Fruit fly (Drosophila melanogaster) whole organism, prepupa: ENCODE data around the gene Brr2.

Experiments
- Blimp-1 ChIP-seq: fragments of 200-800 bp; sonication (Bioruptor generic); optimal IDR thresholded peaks from 3 replicates; lab custom pipeline; 2017; ENCODE audit warnings: missing biosample characterization, missing genetic modification characterization, mild to moderate bottlenecking, moderate library complexity, missing genetic modification reagents
- CG10631 ChIP-seq: fragments of 200-800 bp; sonication (Bioruptor generic); optimal IDR thresholded peaks from 2 replicates; lab custom pipeline; 2016; ENCODE audit warnings: missing biosample characterization, missing genetic modification characterization
- CG10669 ChIP-seq: fragments of 200-800 bp; sonication (Bioruptor generic); optimal IDR thresholded peaks from 3 replicates; lab custom pipeline; 2018; ENCODE audit warnings: missing biosample characterization, mild to moderate bottlenecking, missing genetic modification characterization, moderate library complexity
- CG11294 ChIP-seq: fragments of 200-800 bp; sonication (Bioruptor generic); IDR thresholded peaks from 2 replicates; pipeline ENCODE4 v1.3.6; 2022; ENCODE audit warnings: missing biosample characterization, missing genetic modification characterization
- CG11902 ChIP-seq: fragments of 200-800 bp; sonication (Bioruptor generic); optimal IDR thresholded peaks from 3 replicates; lab custom pipeline; 2016; ENCODE audit warnings: missing biosample characterization, missing genetic modification characterization
- CG1621 ChIP-seq: fragments of 200-800 bp; sonication (Bioruptor generic); optimal IDR thresholded peaks from 3 replicates; lab custom pipeline; 2018; ENCODE audit warnings: missing biosample characterization, mild to moderate bottlenecking, missing genetic modification characterization
- CG16779 ChIP-seq: fragments of 200-800 bp; sonication (Bioruptor generic); optimal IDR thresholded peaks from 3 replicates; lab custom pipeline; 2017; ENCODE audit warnings: missing biosample characterization, mild to moderate bottlenecking, missing genetic modification characterization
- CG3032 ChIP-seq: fragments of 200-800 bp; optimal IDR thresholded peaks from 2 replicates; lab custom pipeline; 2019; ENCODE audit warnings: missing biosample characterization, mild to moderate bottlenecking, missing genetic modification characterization, moderate library complexity
- CG31627 ChIP-seq: fragments of 200-800 bp; sonication (Bioruptor generic); optimal IDR thresholded peaks from 3 replicates; lab custom pipeline; 2016; ENCODE audit warnings: missing biosample characterization, missing genetic modification characterization
- CG32006 ChIP-seq: fragments of 200-800 bp; sonication (Bioruptor generic); optimal IDR thresholded peaks from 3 replicates; lab custom pipeline; 2017; ENCODE audit warnings: missing biosample characterization, mild to moderate bottlenecking, missing genetic modification characterization
- CG34406 ChIP-seq: fragments of 200-800 bp; sonication (Bioruptor generic); optimal IDR thresholded peaks from 3 replicates; lab custom pipeline; 2016; ENCODE audit warnings: missing biosample characterization, missing genetic modification characterization
- CG3919 ChIP-seq: fragments of 200-800 bp; sonication (Bioruptor generic); optimal IDR thresholded peaks from 3 replicates; lab custom pipeline; 2016; ENCODE audit warnings: missing biosample characterization, missing genetic modification characterization
- CG4318 ChIP-seq: fragments of 200-800 bp; sonication (Bioruptor generic); optimal IDR thresholded peaks from 3 replicates; lab custom pipeline; 2017; ENCODE audit warnings: missing biosample characterization, mild to moderate bottlenecking, missing genetic modification characterization
- CG6163 ChIP-seq: fragments of 200-800 bp; sonication (Bioruptor generic); IDR thresholded peaks from 3 replicates; pipeline ENCODE4 v1.3.6; 2022; ENCODE audit warnings: missing biosample characterization, missing genetic modification characterization
- CG6276 ChIP-seq: fragments of 200-800 bp; sonication (Bioruptor generic); optimal IDR thresholded peaks from 2 replicates; lab custom pipeline; 2017; ENCODE audit warnings: missing biosample characterization, mild to moderate bottlenecking, missing genetic modification characterization
- CG6792 ChIP-seq: fragments of 200-800 bp; sonication (Bioruptor generic); optimal IDR thresholded peaks from 3 replicates; lab custom pipeline; 2016; ENCODE audit warnings: missing biosample characterization, missing genetic modification characterization
- CG6854 ChIP-seq: fragments of 200-800 bp; sonication (Bioruptor generic); optimal IDR thresholded peaks from 2 replicates; lab custom pipeline; 2017; ENCODE audit warnings: missing biosample characterization, mild to moderate bottlenecking, missing genetic modification characterization
- CG7368 ChIP-seq: fragments of 200-800 bp; sonication (Bioruptor generic); optimal IDR thresholded peaks from 3 replicates; lab custom pipeline; 2016; ENCODE audit warnings: missing biosample characterization, missing genetic modification characterization
- CG8119 ChIP-seq: fragments of 200-800 bp; sonication (Bioruptor generic); IDR thresholded peaks from 3 replicates; pipeline ENCODE4 v1.3.6; 2022; ENCODE audit warnings: missing biosample characterization, missing genetic modification characterization
- CG8632 ChIP-seq: fragments of 200-800 bp; sonication (Bioruptor generic); optimal IDR thresholded peaks from 3 replicates; lab custom pipeline; 2016; ENCODE audit warnings: missing biosample characterization, missing genetic modification characterization
- CG9139 ChIP-seq: fragments of 200-800 bp; sonication (Bioruptor generic); optimal IDR thresholded peaks from 3 replicates; lab custom pipeline; 2017; ENCODE audit warnings: missing biosample characterization, mild to moderate bottlenecking, missing genetic modification characterization
- Eip78C ChIP-seq: fragments of 200-800 bp; sonication (Bioruptor generic); peaks from one replicate; lab custom pipeline; 2016; ENCODE audit warnings: missing biosample characterization, missing genetic modification characterization
- Ets21C ChIP-seq: fragments of 200-800 bp; sonication (Bioruptor generic); optimal IDR thresholded peaks from 3 replicates; lab custom pipeline; 2016; ENCODE audit warnings: missing biosample characterization, missing genetic modification characterization
- Gug ChIP-seq: fragments of 200-800 bp; sonication (Bioruptor generic); IDR thresholded peaks from 2 replicates; pipeline ENCODE4 v1.3.6; 2022; ENCODE audit warnings: missing biosample characterization, missing genetic modification characterization
- Hr38 ChIP-seq: sonication (Bioruptor generic); optimal IDR thresholded peaks from 2 replicates; lab custom pipeline; 2016; ENCODE audit warnings: missing biosample characterization, missing genetic modification characterization
- Hr39 ChIP-seq: fragments of 200-800 bp; sonication (Bioruptor generic); optimal IDR thresholded peaks from 2 replicates; lab custom pipeline; 2016; ENCODE audit warnings: missing biosample characterization, missing genetic modification characterization
- Lpt ChIP-seq: fragments of 200-800 bp; sonication (Bioruptor generic); optimal IDR thresholded peaks from 3 replicates; lab custom pipeline; 2016; ENCODE audit warnings: missing biosample characterization, missing genetic modification characterization
- Met ChIP-seq: fragments of 200-800 bp; sonication (Bioruptor generic); optimal IDR thresholded peaks from 3 replicates; lab custom pipeline; 2016; ENCODE audit warnings: missing biosample characterization, missing genetic modification characterization
- OdsH ChIP-seq: fragments of 200-800 bp; sonication (Bioruptor generic); optimal IDR thresholded peaks from 3 replicates; lab custom pipeline; 2016; ENCODE audit warnings: missing biosample characterization, missing genetic modification characterization
- Sox14 ChIP-seq: fragments of 200-800 bp; sonication (Bioruptor generic); optimal IDR thresholded peaks from 3 replicates; lab custom pipeline; 2016; ENCODE audit warnings: missing biosample characterization, missing genetic modification characterization
- Sox15 ChIP-seq: fragments of 200-800 bp; sonication (Bioruptor generic); optimal IDR thresholded peaks from 3 replicates; lab custom pipeline; 2016; ENCODE audit warnings: missing biosample characterization, missing genetic modification characterization
- achi ChIP-seq: fragments of 200-800 bp; sonication (Bioruptor generic); optimal IDR thresholded peaks from 3 replicates; lab custom pipeline; 2016; ENCODE audit warnings: missing biosample characterization, missing genetic modification characterization
- cyc ChIP-seq: fragments of 200-800 bp; sonication (Bioruptor generic); optimal IDR thresholded peaks from 3 replicates; lab custom pipeline; 2016; ENCODE audit warnings: missing biosample characterization, missing genetic modification characterization
- dac ChIP-seq: fragments of 200-800 bp; sonication (Bioruptor generic); optimal IDR thresholded peaks from 2 replicates; lab custom pipeline; 2017; ENCODE audit warnings: missing biosample characterization, mild to moderate bottlenecking, missing genetic modification characterization
- eg ChIP-seq: fragments of 200-800 bp; sonication (Bioruptor generic); IDR thresholded peaks from 3 replicates; pipeline ENCODE4 v1.3.6; 2022; ENCODE audit warnings: missing biosample characterization, missing genetic modification characterization
- esn ChIP-seq: fragments of 200-800 bp; sonication (Bioruptor generic); optimal IDR thresholded peaks from 2 replicates; lab custom pipeline; 2016; ENCODE audit warnings: missing biosample characterization, mild to moderate bottlenecking, missing genetic modification characterization, moderate library complexity
- fd59A ChIP-seq: fragments of 200-800 bp; sonication (Bioruptor generic); optimal IDR thresholded peaks from 2 replicates; lab custom pipeline; 2017; ENCODE audit warnings: missing biosample characterization, mild to moderate bottlenecking, missing genetic modification characterization, missing genetic modification reagents
- fkh ChIP-seq: fragments of 200-800 bp; sonication (Bioruptor generic); optimal IDR thresholded peaks from 3 replicates; lab custom pipeline; 2017; ENCODE audit warnings: missing biosample characterization, mild to moderate bottlenecking, missing genetic modification characterization, moderate library complexity
- lz ChIP-seq: fragments of 200-800 bp; sonication (Bioruptor generic); optimal IDR thresholded peaks from 3 replicates; lab custom pipeline; 2016; ENCODE audit warnings: missing biosample characterization, missing genetic modification characterization
- net ChIP-seq: fragments of 200-800 bp; sonication (Bioruptor generic); optimal IDR thresholded peaks from 3 replicates; lab custom pipeline; 2016; ENCODE audit warnings: missing biosample characterization, missing genetic modification characterization
- pdm3 ChIP-seq: fragments of 200-800 bp; sonication (Bioruptor generic); optimal IDR thresholded peaks from 3 replicates; lab custom pipeline; 2016; ENCODE audit warnings: missing biosample characterization, missing genetic modification characterization
- ss ChIP-seq, 2 experiments: fragments of 200-800 bp; sonication (Bioruptor generic); optimal IDR thresholded peaks; 2 replicates in 1 of 2; 3 replicates in 1 of 2; lab custom pipeline; 2017 to 2018; ENCODE audit warnings: mild to moderate bottlenecking in 2 of 2, missing biosample characterization in 2 of 2, missing genetic modification characterization in 2 of 2, moderate library complexity in 1 of 2
- svp ChIP-seq: fragments of 200-800 bp; sonication (Bioruptor generic); peaks from one replicate; lab custom pipeline; 2016; ENCODE audit warnings: missing biosample characterization, missing genetic modification characterization
- topi ChIP-seq: fragments of 200-800 bp; sonication (Bioruptor generic); optimal IDR thresholded peaks from 3 replicates; lab custom pipeline; 2016; ENCODE audit warnings: missing biosample characterization, missing genetic modification characterization
- vri ChIP-seq: fragments of 200-800 bp; sonication (Bioruptor generic); optimal IDR thresholded peaks from 3 replicates; lab custom pipeline; 2016; ENCODE audit warnings: missing biosample characterization, mild to moderate bottlenecking, missing genetic modification characterization

Brr2 gene

dm6 chr3L:16002116-16002716, 34.5 kb upstream of the Brr2 start (continued):
- TF ChIP-seq Ets21C (GFP tag; lab: Kevin White, UChicago) = no peak
- TF ChIP-seq Hr38 (GFP tag; lab: Kevin White, UChicago) = no peak
- TF ChIP-seq CG10669 (GFP tag; lab: Kevin White, UChicago) = peak; percentile 24
- TF ChIP-seq fd59A (GFP tag; lab: Kevin White, UChicago) = no peak
- TF ChIP-seq eg (GFP tag; lab: Robert Waterston, UW) = peak; percentile 74
- TF ChIP-seq CG11902 = no peak
- peak; percentile 66 for TF ChIP-seq CG16779 (tag; lab: Kevin White, UChicago)
- peak; percentile 89 for TF ChIP-seq CG6276 (GFP tag; lab: Kevin White, UChicago)
- peak; percentile 15 for TF ChIP-seq net (GFP tag; lab: Kevin White, UChicago)
- TF ChIP-seq CG32006 (GFP tag; lab: Kevin White, UChicago) = peak; percentile 80
- TF ChIP-seq CG6854 (GFP tag; lab: Kevin White, UChicago) = no peak
- no peak for TF ChIP-seq Met
- TF ChIP-seq CG31627 (GFP tag; lab: Kevin White, UChicago) = no peak
- TF ChIP-seq Hr39 (GFP tag; lab: Kevin White, UChicago) = no peak
- no peak for TF ChIP-seq topi (GFP tag; lab: Kevin White, UChicago)
- peak; percentile 10 for TF ChIP-seq CG3919
- peak; percentile 12 for TF ChIP-seq achi (GFP tag; lab: Kevin White, UChicago)
- TF ChIP-seq lz (GFP tag; lab: Kevin White, UChicago) = no peak
- TF ChIP-seq CG34406 (GFP tag; lab: Kevin White, UChicago) = no peak
- peak; percentile 48 for TF ChIP-seq OdsH (GFP tag; lab: Kevin White, UChicago)
- peak; percentile 20 for TF ChIP-seq Sox14
- peak; percentile 39 for TF ChIP-seq fkh (GFP tag; lab: Kevin White, UChicago)
- no peak for TF ChIP-seq cyc (GFP tag; lab: Kevin White, UChicago)
- no peak for TF ChIP-seq Sox15 (GFP tag; lab: Kevin White, UChicago)
- peak; percentile 37 for TF ChIP-seq pdm3 (GFP tag; lab: Kevin White, UChicago)
- no peak for TF ChIP-seq vri
- TF ChIP-seq CG3032 (tag; lab: Kevin White, UChicago) = peak; percentile 8
- TF ChIP-seq CG6163 (GFP tag; lab: Robert Waterston, UW) = peak; percentile 46; the same call in 2 of the 3 replicates
- peak; percentile 29 for TF ChIP-seq dac
- TF ChIP-seq CG4318 = no peak
- TF ChIP-seq, all 60 proteins: peak for 29

DNA sequence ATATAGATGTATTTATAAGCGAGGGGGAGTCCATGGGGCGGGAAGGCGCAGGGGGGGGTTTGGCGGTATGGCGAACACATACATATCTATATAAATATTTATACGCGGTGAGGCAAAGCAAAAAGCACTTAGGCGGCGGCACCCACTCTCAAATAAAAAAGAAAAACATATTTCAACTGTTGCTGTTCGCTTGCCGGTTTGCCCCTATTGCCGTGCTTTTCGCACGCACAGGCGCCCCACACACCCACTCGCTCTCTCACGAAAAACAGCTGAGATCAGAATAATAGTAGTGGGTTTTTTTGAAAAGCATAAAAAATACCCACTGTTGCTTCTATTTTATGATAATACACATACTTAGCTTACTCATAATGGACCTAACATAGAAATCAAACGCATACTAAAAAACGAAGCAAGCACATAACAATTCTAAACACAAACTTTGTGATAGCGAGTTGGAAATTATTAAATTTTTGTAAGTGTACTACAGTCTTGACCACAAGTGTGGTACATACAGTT, 33.5 kb upstream of the Brr2 start:
- TF ChIP-seq Sox14 (peak; percentile 62), CG6276 (GFP tag; lab: Kevin White, UChicago) (peak; percentile 88), Eip78C (GFP tag; lab: Kevin White, UChicago) (peak; percentile 78), Hr38 (GFP tag; lab: Kevin White, UChicago) (peak; percentile 16), CG8119 (GFP tag; lab: Robert Waterston, UW) (peak; percentile 91), Lpt (peak; percentile 76), achi (GFP tag; lab: Kevin White, UChicago) (peak; percentile 67), cyc (GFP tag; lab: Kevin White, UChicago) (peak; percentile 39), CG6163 (GFP tag; lab: Robert Waterston, UW) (no peak; the same call in 2 of the 3 replicates), fd59A (GFP tag; lab: Kevin White, UChicago) (no peak), Hr39 (GFP tag; lab: Kevin White, UChicago) (peak; percentile 50), ss (GFP tag; optimal IDR thresholded peaks at IDR 0.05; lab: Kevin White, UChicago) (no peak), eg (GFP tag; lab: Robert Waterston, UW) (peak; percentile 85), topi (GFP tag; lab: Kevin White, UChicago) (peak; percentile 16), esn (GFP tag; lab: Kevin White, UChicago) (peak; percentile 48), CG7368 (GFP tag; lab: Kevin White, UChicago) (no peak), CG31627 (GFP tag; lab: Kevin White, UChicago) (peak; percentile 50), svp (GFP tag; lab: Kevin White, UChicago) (peak; percentile 74), Sox15 (GFP tag; lab: Kevin White, UChicago) (peak; percentile 23), CG10669 (GFP tag; lab: Kevin White, UChicago) (no peak), CG6792 (GFP tag; lab: Kevin White, UChicago) (peak; percentile 37), CG3919 (peak; percentile 45), CG1621 (no peak), CG4318 (peak; percentile 61), lz (GFP tag; lab: Kevin White, UChicago) (peak; percentile 32), CG11294 (GFP tag; lab: Robert Waterston, UW) (peak; percentile 78), CG8632 (no peak), Gug (GFP tag; lab: Robert Waterston, UW) (peak; percentile 60), CG16779 (tag; lab: Kevin White, UChicago) (no peak), CG9139 (GFP tag; lab: Kevin White, UChicago) (no peak), CG34406 (GFP tag; lab: Kevin White, UChicago) (no peak), CG10631 (GFP tag; lab: Kevin White, UChicago) (peak; percentile 23), vri (peak; percentile 59), Met (peak; percentile 53), Blimp-1 (GFP tag; lab: Kevin White, UChicago) (no peak), Ets21C (GFP tag; lab: Kevin White, UChicago) (no peak), net (GFP tag; lab: Kevin White, UChicago) (peak; percentile 73), dac (peak; percentile 61), CG32006 (GFP tag; lab: Kevin White, UChicago) (peak; percentile 91)
